Worm (Caenorhabditis elegans) whole organism, early embryonic: ENCODE results near the gene ipla-3.

Experiments
- ama-1 ChIP-seq: fragments of 150-350 bp; optimal IDR thresholded peaks from 2 replicates; lab custom pipeline; 2014
- ceh-36 ChIP-seq: sonication (generic microtip); optimal IDR thresholded peaks from 2 replicates; lab custom pipeline; 2016; ENCODE audit warnings: missing genetic modification characterization, inconsistent platforms, missing compliant biosample characterization
- flt-1 ChIP-seq: fragments of 200-800 bp; sonication (Bioruptor generic); IDR thresholded peaks from 2 replicates; pipeline ENCODE4 v1.3.6; 2022; ENCODE audit warnings: missing genetic modification characterization, missing compliant biosample characterization
- hnd-1 ChIP-seq: sonication (generic microtip); optimal IDR thresholded peaks from 2 replicates; lab custom pipeline; 2016; ENCODE audit warnings: missing genetic modification characterization, missing compliant biosample characterization
- pes-1 ChIP-seq: fragments of 200-800 bp; sonication (Bioruptor generic); IDR thresholded peaks from 2 replicates; pipeline ENCODE4 v1.3.6; 2022; ENCODE audit warnings: missing genetic modification reagents, missing genetic modification characterization, missing compliant biosample characterization
- tbx-11 ChIP-seq: fragments of 200-800 bp; sonication (Bioruptor generic); IDR thresholded peaks from 2 replicates; pipeline ENCODE4 v1.3.6; 2022; ENCODE audit warnings: missing genetic modification characterization, missing compliant biosample characterization
- tbx-37 ChIP-seq: fragments of 200-800 bp; sonication (Bioruptor generic); conservative IDR thresholded peaks from 2 replicates; pipeline ENCODE4 v1.3.6; 2022; ENCODE audit warnings: missing genetic modification reagents, missing genetic modification characterization, missing compliant biosample characterization

DNA sequence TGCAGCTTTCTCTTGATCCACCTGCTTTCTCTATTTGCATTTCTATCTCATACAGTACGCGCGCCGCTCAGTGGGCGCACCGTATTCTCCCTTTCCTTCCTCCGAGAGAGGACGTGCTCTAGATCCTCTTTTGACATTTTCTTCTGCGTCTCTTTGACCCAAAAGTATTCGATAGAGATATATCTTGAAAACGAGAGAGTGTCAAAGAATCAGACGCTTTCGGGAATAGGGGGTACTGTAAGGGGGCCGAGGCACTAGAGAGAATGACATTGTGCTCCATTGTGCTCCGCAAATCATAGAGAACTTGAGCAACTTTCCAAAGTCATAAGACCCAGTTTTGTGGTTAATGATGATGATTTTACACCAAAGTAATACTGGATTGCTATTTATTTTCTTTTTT lies 20.0 kb upstream of the ipla-3 start:
- TF ChIP-seq pes-1 (GFP tag; lab: Robert Waterston, UW) = no peak
- no peak for TF ChIP-seq ama-1 (lab: Kevin White, UChicago)
- TF ChIP-seq ceh-36 = no peak
- no peak for TF ChIP-seq flt-1 (GFP tag; lab: Robert Waterston, UW)
- no peak for TF ChIP-seq tbx-37 (GFP tag; lab: Robert Waterston, UW)
- TF ChIP-seq hnd-1 (tag; lab: Kevin White, UChicago) = no peak
- no peak for TF ChIP-seq tbx-11 (GFP tag; lab: Robert Waterston, UW)
